Worm (Caenorhabditis elegans) whole organism, mixed stage, embryonic: Measurements from ENCODE around the gene fbxb-81.

Source experiments
- nhr-237 ChIP-seq: fragments of 150-350 bp; optimal IDR thresholded peaks from 2 replicates; lab custom pipeline; 2014; ENCODE audit warnings: missing biosample characterization, missing genetic modification characterization
- nhr-28 ChIP-seq: fragments of 150-350 bp; optimal IDR thresholded peaks from 2 replicates; lab custom pipeline; 2014; ENCODE audit warnings: missing biosample characterization, missing genetic modification characterization

- TF ChIP-seq nhr-28 (tag; lab: Kevin White, UChicago) (no peak), nhr-237 (tag; lab: Kevin White, UChicago) (no peak)
Measured at ce11 chrIII:187829-188228, 46.8 kb upstream of the fbxb-81 start, which contains the start of gene mxl-2.
